Worm (Caenorhabditis elegans) whole organism, young adult: ENCODE data around the gene srx-119.

Experiments used
- K11D2.4 ChIP-seq: fragments of 200-800 bp; sonication (Bioruptor generic); IDR thresholded peaks from 2 replicates; pipeline ENCODE4 v1.3.6; 2022; ENCODE audit warnings: missing genetic modification reagents, missing genetic modification characterization, missing compliant biosample characterization
- Y95B8A.8 ChIP-seq: fragments of 200-800 bp; sonication (Bioruptor generic); IDR thresholded peaks from 2 replicates; pipeline ENCODE4 v1.3.6; 2022; ENCODE audit warnings: missing genetic modification reagents, missing genetic modification characterization, missing compliant biosample characterization
- fkh-3 ChIP-seq: sonication (generic microtip); optimal IDR thresholded peaks from 2 replicates; lab custom pipeline; 2016; ENCODE audit warnings: mild to moderate bottlenecking, missing genetic modification characterization, missing compliant biosample characterization
- him-1 ChIP-seq: sonication (generic microtip); optimal IDR thresholded peaks from 2 replicates; lab custom pipeline; 2016; ENCODE audit warnings: missing genotype, missing genetic modification reagents, missing genetic modification characterization, missing compliant biosample characterization
- let-607 ChIP-seq, 2 experiments: fragments of 200-800 bp in 1 of 2; sonication (Bioruptor generic) in 1 of 2; sonication (generic microtip) in 1 of 2; optimal IDR thresholded peaks; 2 replicates each; lab custom pipeline; 2016 to 2018; ENCODE audit warnings: mild to moderate bottlenecking in 2 of 2, missing compliant biosample characterization in 2 of 2, missing genetic modification characterization in 2 of 2, moderate library complexity in 2 of 2, missing genotype in 1 of 2
- mes-4 ChIP-seq: sonication (generic microtip); optimal IDR thresholded peaks from 2 replicates; lab custom pipeline; 2016; ENCODE audit warnings: missing genotype, missing genetic modification characterization, missing compliant biosample characterization
- rcor-1 ChIP-seq: fragments of 200-800 bp; sonication (Bioruptor generic); IDR thresholded peaks from 2 replicates; pipeline ENCODE4 v1.3.6; 2022; ENCODE audit warnings: missing genetic modification reagents, missing genetic modification characterization, missing compliant biosample characterization
- sea-2 ChIP-seq: fragments of 200-800 bp; sonication (Bioruptor generic); IDR thresholded peaks from 2 replicates; pipeline ENCODE4 v1.3.6; 2022; ENCODE audit warnings: missing genetic modification characterization, missing compliant biosample characterization
- somi-1 ChIP-seq: fragments of 200-800 bp; sonication (Bioruptor generic); optimal IDR thresholded peaks from 2 replicates; lab custom pipeline; 2018; ENCODE audit warnings: mild to moderate bottlenecking, missing genetic modification characterization, missing compliant biosample characterization
- ztf-18 ChIP-seq: sonication (generic microtip); optimal IDR thresholded peaks from 2 replicates; lab custom pipeline; 2016; ENCODE audit warnings: missing genotype, mild to moderate bottlenecking, missing genetic modification characterization, missing compliant biosample characterization

ce11 chrII:12488810-12489209 is 39.2 kb upstream of the srx-119 start:
- no peak for TF ChIP-seq fkh-3 (tag; lab: Kevin White, UChicago)
- TF ChIP-seq sea-2 (GFP tag; lab: Robert Waterston, UW) = no peak
- TF ChIP-seq ztf-18 (tag; lab: Kevin White, UChicago) = no peak
- TF ChIP-seq rcor-1 (GFP tag; lab: Robert Waterston, UW) = no peak
- TF ChIP-seq let-607 (tag; optimal IDR thresholded peaks at IDR 0.05; lab: Kevin White, UChicago) = no peak
- TF ChIP-seq K11D2.4 (GFP tag; lab: Robert Waterston, UW) = no peak
- TF ChIP-seq somi-1 (GFP tag; lab: Kevin White, UChicago) = no peak
- no peak for TF ChIP-seq Y95B8A.8 (GFP tag; lab: Robert Waterston, UW)
- TF ChIP-seq mes-4 (tag; lab: Kevin White, UChicago) = no peak
- TF ChIP-seq him-1 (tag; lab: Kevin White, UChicago) = no peak
